Fruit fly (Drosophila melanogaster): Measurements from ENCODE around the gene Proc.

The Proc gene

DNA sequence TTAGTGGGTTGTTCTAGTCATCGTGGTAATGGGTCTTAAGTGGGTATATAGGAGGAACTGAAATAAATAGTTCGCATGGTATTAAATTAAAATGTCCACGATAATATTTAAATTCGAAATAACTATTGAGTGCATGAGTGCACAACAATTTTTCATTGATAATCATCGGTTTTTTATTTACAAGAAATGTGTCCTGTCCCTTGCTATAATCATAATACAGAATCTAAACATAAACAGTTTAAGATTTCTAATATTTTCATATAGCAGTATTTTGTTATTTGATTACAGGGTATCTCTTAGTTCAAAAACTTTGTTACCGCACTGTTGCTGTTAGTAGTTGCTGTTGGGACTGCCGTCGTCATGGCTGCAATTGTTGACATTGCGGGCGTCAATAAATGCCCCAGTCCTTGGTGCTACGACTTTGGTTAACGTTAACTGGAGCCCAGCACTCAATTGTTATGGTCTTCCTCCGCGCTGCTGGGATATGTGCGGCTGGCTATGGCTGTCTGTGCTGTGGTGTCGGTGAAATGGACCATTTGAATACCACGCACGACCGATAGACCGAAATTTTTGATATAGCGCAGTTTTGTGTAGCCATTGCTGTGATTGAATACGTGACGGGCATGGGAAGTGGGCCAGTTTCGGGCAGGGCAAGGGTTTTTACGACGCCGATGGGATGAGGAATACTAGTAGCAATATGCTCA lies 741 bp upstream of the Proc start (continued):
- TF ChIP-seq CG14014 (GFP tag; IDR thresholded peaks at IDR 0.05) (peak; percentile 69), CG9932 (GFP tag; IDR thresholded peaks at IDR 0.05) (peak; percentile 46), zf30C (GFP tag; optimal IDR thresholded peaks at IDR 0.05) (no peak), Gug (GFP tag; IDR thresholded peaks at IDR 0.05) (peak; percentile 19; the same call in 1 of the 4 replicates), hkb (optimal IDR thresholded peaks at IDR 0.05) (no peak), hkb (GFP tag; IDR thresholded peaks at IDR 0.05) (no peak), Pdp1 (GFP tag; optimal IDR thresholded peaks at IDR 0.05) (peak; percentile 6 to 25), CG9437 (GFP tag; optimal IDR thresholded peaks at IDR 0.05) (peak; percentile 4), bsh (GFP tag; optimal IDR thresholded peaks at IDR 0.05) (peak in 1 of 2 experiments; percentile 3), Nf-YB (GFP tag; optimal IDR thresholded peaks at IDR 0.05) (peak; percentile 8), dm (GFP tag; optimal IDR thresholded peaks at IDR 0.05) (no peak), cas (GFP tag; IDR thresholded peaks at IDR 0.05) (no peak), CG16815 (GFP tag; optimal IDR thresholded peaks at IDR 0.05) (no peak), CG11504 (tag; optimal IDR thresholded peaks at IDR 0.05) (peak; percentile 65), sob (GFP tag; IDR thresholded peaks at IDR 0.05) (peak; percentile 37; the same call in 1 of the 2 replicates), Atf6 (GFP tag; IDR thresholded peaks at IDR 0.05) (peak; percentile 71), Hsf (GFP tag; optimal IDR thresholded peaks at IDR 0.05) (peak; percentile 25), chm (GFP tag; IDR thresholded peaks at IDR 0.05) (no peak), Hand (GFP tag; optimal IDR thresholded peaks at IDR 0.05) (peak; percentile 66), CG10565 (GFP tag; optimal IDR thresholded peaks at IDR 0.05) (no peak), ATbp (GFP tag; optimal IDR thresholded peaks at IDR 0.05) (no peak), Xbp1 (GFP tag; optimal IDR thresholded peaks at IDR 0.05) (peak; percentile 42), dimm (GFP tag; IDR thresholded peaks at IDR 0.05) (no peak), CG18764 (GFP tag; optimal IDR thresholded peaks at IDR 0.05) (no peak), org-1 (GFP tag; optimal IDR thresholded peaks at IDR 0.05) (peak; percentile 49), BtbVII (GFP tag; optimal IDR thresholded peaks at IDR 0.05) (peak; percentile 57), Awh (GFP tag; IDR thresholded peaks at IDR 0.05) (no peak), CG12155 (GFP tag; optimal IDR thresholded peaks at IDR 0.05) (peak; percentile 9), CG11085 (GFP tag; IDR thresholded peaks at IDR 0.05) (no peak), MTF-1 (GFP tag; optimal IDR thresholded peaks at IDR 0.05; ENCODE audit: borderline replicate concordance) (no peak), ara (GFP tag; IDR thresholded peaks at IDR 0.05) (no peak), CG3726 (GFP tag; IDR thresholded peaks at IDR 0.05) (no peak), CG34376 (GFP tag; optimal IDR thresholded peaks at IDR 0.05) (no peak), Med (GFP tag) (peak; percentile 32), cato (GFP tag; optimal IDR thresholded peaks at IDR 0.05; ENCODE audit: borderline replicate concordance) (no peak), CG1647 (GFP tag; optimal IDR thresholded peaks at IDR 0.05) (no peak), dmrt99B (tag; optimal IDR thresholded peaks at IDR 0.05) (peak; percentile 76), phol (tag; optimal IDR thresholded peaks at IDR 0.05) (peak; percentile 49), CG18262 (tag; optimal IDR thresholded peaks at IDR 0.05) (peak; percentile 50), CG6689 (GFP tag; IDR thresholded peaks at IDR 0.05) (0 out of 2 replicates have a peak, but pooled peaks have one; percentile 6), Stat92E (GFP tag; optimal IDR thresholded peaks at IDR 0.05) (no peak), Ssrp (tag; optimal IDR thresholded peaks at IDR 0.05) (peak; percentile 26), HmgZ (tag; optimal IDR thresholded peaks at IDR 0.05) (peak; percentile 17), fd64A (GFP tag; optimal IDR thresholded peaks at IDR 0.05) (no peak), row (GFP tag; IDR thresholded peaks at IDR 0.05) (peak; percentile 59), Sry-δ (GFP tag; optimal IDR thresholded peaks at IDR 0.05) (no peak), CG2678 (tag; optimal IDR thresholded peaks at IDR 0.05) (peak; percentile 80), Nf-YA (GFP tag; IDR thresholded peaks at IDR 0.05) (no peak), hb (GFP tag; IDR thresholded peaks at IDR 0.05; ENCODE audit: partially characterized antibody) (no peak)

All from whole organism, embryonic.